Fruit fly (Drosophila melanogaster): ENCODE measurements around the gene PH4alphaPV.

Gene PH4alphaPV

DNA sequence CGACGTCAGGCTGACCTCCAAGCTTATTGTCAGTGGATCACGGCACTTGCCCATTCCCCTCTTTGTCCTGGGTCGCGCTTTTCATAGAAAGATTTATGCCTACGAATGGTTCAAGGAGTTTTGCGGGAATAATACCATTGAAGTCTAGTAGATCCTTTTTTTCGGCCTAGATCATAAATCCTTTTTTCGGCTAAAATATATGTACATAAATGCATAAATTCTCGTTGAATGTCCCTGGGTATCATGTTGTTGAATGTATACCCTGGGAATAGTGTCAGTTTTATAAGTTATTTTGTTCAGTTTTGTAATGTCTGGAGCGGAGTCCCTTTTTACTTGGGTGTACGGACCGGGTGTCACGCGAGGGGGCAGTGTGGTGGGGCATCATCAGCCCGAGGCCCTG is 1.3 kb upstream of the PH4alphaPV start, which contains the start of gene CG34433:
CG34433 (plus strand) TSS at position 301 of the 400 bp plus-strand sequence.
- TF ChIP-seq GATAd (GFP tag; optimal IDR thresholded peaks at IDR 0.05) (no peak), Dfd (GFP tag; optimal IDR thresholded peaks at IDR 0.05) (no peak), Hr78 (GFP tag; optimal IDR thresholded peaks at IDR 0.05) (no peak), dsf (GFP tag; optimal IDR thresholded peaks at IDR 0.05; ENCODE audit: borderline replicate concordance) (no peak)

DNA sequence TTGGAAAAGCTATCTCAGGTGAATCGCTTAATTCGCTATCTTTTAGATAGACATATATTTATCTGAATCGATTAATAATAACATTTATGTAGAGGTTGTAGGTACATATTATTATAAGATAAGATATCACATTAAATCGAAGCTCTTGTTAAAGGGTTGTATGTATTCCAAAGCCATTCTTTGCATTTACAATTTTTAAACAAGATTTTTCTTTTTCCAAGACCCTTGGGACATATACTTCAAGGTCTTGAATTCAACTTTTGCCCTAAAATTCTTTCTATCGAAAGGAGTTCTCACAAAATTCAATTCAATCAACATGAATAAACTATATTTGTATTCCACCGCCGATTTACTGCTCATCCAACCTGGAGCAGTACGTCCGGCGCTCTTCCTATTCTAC is 500 bp upstream of the PH4alphaPV start, which contains the start of gene CG34432:
CG34432 (plus strand) TSS at position 301 of the 400 bp plus-strand sequence.
- TF ChIP-seq Hnf4 (GFP tag; optimal IDR thresholded peaks at IDR 0.05) (no peak), br (GFP tag; optimal IDR thresholded peaks at IDR 0.05) (no peak), CrebA (GFP tag; optimal IDR thresholded peaks at IDR 0.05; ENCODE audit: borderline replicate concordance) (no peak), Jra (GFP tag; optimal IDR thresholded peaks at IDR 0.05) (no peak), usp (GFP tag; optimal IDR thresholded peaks at IDR 0.05) (no peak), foxo (GFP tag; optimal IDR thresholded peaks at IDR 0.05) (no peak), dl (GFP tag; optimal IDR thresholded peaks at IDR 0.05; ENCODE audit: insufficient read depth in 1 of 2, partially characterized antibody in 2 of 2) (no peak), OdsH (GFP tag; optimal IDR thresholded peaks at IDR 0.05) (no peak), brk (GFP tag; optimal IDR thresholded peaks at IDR 0.05) (no peak), jim (GFP tag; optimal IDR thresholded peaks at IDR 0.05) (no peak), h (GFP tag; optimal IDR thresholded peaks at IDR 0.05) (no peak), Rel (GFP tag; optimal IDR thresholded peaks at IDR 0.05) (no peak), Rel (tag; optimal IDR thresholded peaks at IDR 0.05) (no peak), dmrt93B (GFP tag; optimal IDR thresholded peaks at IDR 0.05) (no peak), CG32264 (GFP tag; optimal IDR thresholded peaks at IDR 0.05) (no peak), Dfd (GFP tag; optimal IDR thresholded peaks at IDR 0.05) (no peak), sv (GFP tag; optimal IDR thresholded peaks at IDR 0.05) (no peak), tai (GFP tag; optimal IDR thresholded peaks at IDR 0.05) (no peak)

dm6 chr3R:30645780-30646179 is 2.6 kb downstream of the PH4alphaPV start, which contains the start of gene CG31013:
Gene CG31013 (minus strand): TSS chr3R:30645880.
- no peak for TF ChIP-seq fru (GFP tag; optimal IDR thresholded peaks at IDR 0.05)
- TF ChIP-seq GATAd (GFP tag; optimal IDR thresholded peaks at IDR 0.05): no peak
- TF ChIP-seq Rel (GFP tag; optimal IDR thresholded peaks at IDR 0.05): no peak
- no peak for TF ChIP-seq Rel (tag; optimal IDR thresholded peaks at IDR 0.05)
- TF ChIP-seq CG9705 (GFP tag; optimal IDR thresholded peaks at IDR 0.05): no peak
- no peak for TF ChIP-seq br (GFP tag; optimal IDR thresholded peaks at IDR 0.05)
- TF ChIP-seq dmrt93B (GFP tag; optimal IDR thresholded peaks at IDR 0.05): no peak
- TF ChIP-seq CG32264 (GFP tag; optimal IDR thresholded peaks at IDR 0.05): no peak
- no peak for TF ChIP-seq rgr (GFP tag; optimal IDR thresholded peaks at IDR 0.05)
- TF ChIP-seq Dif (GFP tag; optimal IDR thresholded peaks at IDR 0.05; ENCODE audit: partially characterized antibody): no peak
- no peak for TF ChIP-seq foxo (GFP tag; optimal IDR thresholded peaks at IDR 0.05)
- no peak for TF ChIP-seq Myc (optimal IDR thresholded peaks at IDR 0.05)
- no peak for TF ChIP-seq Mio (GFP tag; optimal IDR thresholded peaks at IDR 0.05)
- no peak for TF ChIP-seq dsf (GFP tag; optimal IDR thresholded peaks at IDR 0.05; ENCODE audit: borderline replicate concordance)
- TF ChIP-seq ey (GFP tag; optimal IDR thresholded peaks at IDR 0.05): no peak
- TF ChIP-seq jim (GFP tag; optimal IDR thresholded peaks at IDR 0.05): no peak
- TF ChIP-seq Dfd (GFP tag; optimal IDR thresholded peaks at IDR 0.05): no peak

- no peak for TF ChIP-seq Abd-B (GFP tag; optimal IDR thresholded peaks at IDR 0.05)
- TF ChIP-seq foxo (GFP tag; optimal IDR thresholded peaks at IDR 0.05): peak in 1 of 2 experiments; percentile 8
These were observed 5.1 kb downstream of the PH4alphaPV start for dm6 chr3R:30643240-30643639.

dm6 chr3R:30628928-30629327 is 19.4 kb downstream of the PH4alphaPV start, which contains the start of gene CG2267:
Gene CG2267 (minus strand): TSS chr3R:30629028.
- TF ChIP-seq Hr78 (GFP tag; optimal IDR thresholded peaks at IDR 0.05) (no peak), rgr (GFP tag; optimal IDR thresholded peaks at IDR 0.05) (no peak), br (GFP tag; optimal IDR thresholded peaks at IDR 0.05) (no peak), woc (GFP tag; optimal IDR thresholded peaks at IDR 0.05) (no peak), dsf (GFP tag; optimal IDR thresholded peaks at IDR 0.05; ENCODE audit: borderline replicate concordance) (no peak), Hnf4 (GFP tag; optimal IDR thresholded peaks at IDR 0.05) (no peak), Abd-B (GFP tag; optimal IDR thresholded peaks at IDR 0.05) (no peak), Dif (GFP tag; optimal IDR thresholded peaks at IDR 0.05; ENCODE audit: partially characterized antibody) (no peak), Sp1 (GFP tag; optimal IDR thresholded peaks at IDR 0.05) (no peak), CG9705 (GFP tag; optimal IDR thresholded peaks at IDR 0.05) (no peak), CG32264 (GFP tag; optimal IDR thresholded peaks at IDR 0.05) (no peak)

Measured in whole organism, wandering third instar larva.